Fruit fly (Drosophila melanogaster) Kc167 (cell line): Measurements from ENCODE around the gene Piezo.

Experiments used
- Myc ChIP-seq: fragments of >200 bp; optimal IDR thresholded peaks from 2 replicates; lab custom pipeline; 2017; ENCODE audit warnings: missing external identifiers
- Sin3A ChIP-seq: fragments of >200 bp; optimal IDR thresholded peaks from 2 replicates; lab custom pipeline; 2018; ENCODE audit warnings: missing external identifiers
- h ChIP-seq: fragments of >200 bp; optimal IDR thresholded peaks from 3 replicates; lab custom pipeline; 2018; ENCODE audit warnings: missing external identifiers
- psq ChIP-seq: fragments of >200 bp; optimal IDR thresholded peaks from 2 replicates; lab custom pipeline; 2017; ENCODE audit warnings: missing external identifiers
- ttk ChIP-seq: sonication (Bioruptor generic); optimal IDR thresholded peaks from 2 replicates; lab custom pipeline; 2017; ENCODE audit warnings: missing external identifiers

- no peak for TF ChIP-seq ttk (lab: Kevin White, UChicago)
- TF ChIP-seq h (lab: Kevin White, UChicago), result no peak
- TF ChIP-seq psq (lab: Kevin White, UChicago), result no peak
- no peak for TF ChIP-seq Sin3A (lab: Kevin White, UChicago)
- TF ChIP-seq Myc (lab: Kevin White, UChicago), result no peak
Measured at dm6 chr2L:8212666-8213270, 49.9 kb downstream of the Piezo start, which contains the start of the genes CG8372 and CG8360.
